Worm (Caenorhabditis elegans) whole organism, early embryonic: ENCODE results near the gene srx-112.

Experiments
- B0310.2 ChIP-seq: sonication (generic microtip); optimal IDR thresholded peaks from 2 replicates; lab custom pipeline; 2016; ENCODE audit warnings: mild to moderate bottlenecking, missing genetic modification characterization, missing compliant biosample characterization
- F13C5.2 ChIP-seq: sonication (generic microtip); optimal IDR thresholded peaks from 2 replicates; lab custom pipeline; 2017; ENCODE audit warnings: mild to moderate bottlenecking, missing genetic modification characterization, inconsistent platforms, missing compliant biosample characterization
- aly-1 ChIP-seq: sonication (generic microtip); optimal IDR thresholded peaks from 2 replicates; lab custom pipeline; 2016; ENCODE audit warnings: missing genetic modification characterization, missing compliant biosample characterization
- ama-1 ChIP-seq: fragments of 150-350 bp; optimal IDR thresholded peaks from 2 replicates; lab custom pipeline; 2014
- ceh-13 ChIP-seq: fragments of 200-800 bp; sonication (Bioruptor generic); optimal IDR thresholded peaks from 2 replicates; lab custom pipeline; 2018; ENCODE audit warnings: mild to moderate bottlenecking, missing genetic modification characterization, missing compliant biosample characterization
- ceh-36 ChIP-seq: sonication (generic microtip); optimal IDR thresholded peaks from 2 replicates; lab custom pipeline; 2016; ENCODE audit warnings: missing genetic modification characterization, inconsistent platforms, missing compliant biosample characterization
- ets-7 ChIP-seq: sonication (generic microtip); optimal IDR thresholded peaks from 2 replicates; lab custom pipeline; 2016; ENCODE audit warnings: missing genotype, missing genetic modification characterization, missing compliant biosample characterization
- flt-1 ChIP-seq: fragments of 200-800 bp; sonication (Bioruptor generic); IDR thresholded peaks from 2 replicates; pipeline ENCODE4 v1.3.6; 2022; ENCODE audit warnings: missing genetic modification characterization, missing compliant biosample characterization
- hmbx-1 ChIP-seq: sonication (generic microtip); optimal IDR thresholded peaks from 2 replicates; lab custom pipeline; 2016; ENCODE audit warnings: mild to moderate bottlenecking, missing genetic modification characterization, missing compliant biosample characterization
- hmg-4 ChIP-seq: fragments of 200-800 bp; sonication (Bioruptor generic); optimal IDR thresholded peaks from 2 replicates; lab custom pipeline; 2018; ENCODE audit warnings: mild to moderate bottlenecking, missing genetic modification characterization, missing compliant biosample characterization
- hnd-1 ChIP-seq: sonication (generic microtip); optimal IDR thresholded peaks from 2 replicates; lab custom pipeline; 2016; ENCODE audit warnings: missing genetic modification characterization, missing compliant biosample characterization
- pes-1 ChIP-seq: fragments of 200-800 bp; sonication (Bioruptor generic); IDR thresholded peaks from 2 replicates; pipeline ENCODE4 v1.3.6; 2022; ENCODE audit warnings: missing genetic modification reagents, missing genetic modification characterization, missing compliant biosample characterization
- scrt-1 ChIP-seq: fragments of 200-800 bp; sonication (Bioruptor generic); IDR thresholded peaks from 2 replicates; pipeline ENCODE4 v1.3.6; 2022; ENCODE audit warnings: missing genetic modification characterization, missing compliant biosample characterization
- sea-1 ChIP-seq: fragments of 200-800 bp; sonication (Bioruptor generic); conservative IDR thresholded peaks from 2 replicates; pipeline ENCODE4 v1.3.6; 2022; ENCODE audit warnings: missing genetic modification characterization, missing compliant biosample characterization
- tbx-11 ChIP-seq: fragments of 200-800 bp; sonication (Bioruptor generic); IDR thresholded peaks from 2 replicates; pipeline ENCODE4 v1.3.6; 2022; ENCODE audit warnings: missing genetic modification characterization, missing compliant biosample characterization
- tbx-37 ChIP-seq: fragments of 200-800 bp; sonication (Bioruptor generic); conservative IDR thresholded peaks from 2 replicates; pipeline ENCODE4 v1.3.6; 2022; ENCODE audit warnings: missing genetic modification reagents, missing genetic modification characterization, missing compliant biosample characterization
- tra-4 ChIP-seq: sonication (generic microtip); optimal IDR thresholded peaks from 2 replicates; lab custom pipeline; 2017; ENCODE audit warnings: missing genetic modification characterization, missing compliant biosample characterization

Gene srx-112

DNA sequence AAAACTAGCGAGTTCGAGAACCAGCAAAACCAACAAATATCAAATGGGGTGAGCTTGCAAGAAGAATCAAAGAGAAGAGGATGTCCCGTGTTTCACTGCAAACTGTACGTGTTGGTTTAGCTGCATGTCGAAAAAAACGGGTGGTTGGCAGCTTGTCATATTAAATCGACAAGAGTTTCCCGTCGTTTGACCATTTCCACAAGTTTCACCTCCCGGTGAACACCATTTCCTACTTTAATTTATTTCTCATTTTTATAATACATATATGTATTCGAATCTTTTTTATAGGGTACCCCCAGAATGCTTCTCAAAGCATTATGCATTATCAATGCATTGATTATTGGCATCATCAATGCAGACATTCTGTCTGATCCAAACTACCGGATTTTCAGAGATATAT, 30.9 kb upstream of the srx-112 start, which contains the start of gene Y8A9A.2:
Gene Y8A9A.2 (plus strand): TSS at position 301 of the 400 bp plus-strand sequence.
- TF ChIP-seq pes-1 (GFP tag; lab: Robert Waterston, UW) (no peak), ets-7 (no peak), scrt-1 (GFP tag; lab: Robert Waterston, UW) (no peak), flt-1 (GFP tag; lab: Robert Waterston, UW) (no peak), tbx-11 (GFP tag; lab: Robert Waterston, UW) (no peak), tra-4 (tag; lab: Kevin White, UChicago) (no peak), ceh-13 (GFP tag; lab: Kevin White, UChicago) (no peak), aly-1 (tag; lab: Kevin White, UChicago) (no peak), hnd-1 (no peak), B0310.2 (tag; lab: Kevin White, UChicago) (no peak), sea-1 (GFP tag; lab: Robert Waterston, UW) (no peak), hmbx-1 (no peak), ama-1 (lab: Kevin White, UChicago) (no peak)

DNA sequence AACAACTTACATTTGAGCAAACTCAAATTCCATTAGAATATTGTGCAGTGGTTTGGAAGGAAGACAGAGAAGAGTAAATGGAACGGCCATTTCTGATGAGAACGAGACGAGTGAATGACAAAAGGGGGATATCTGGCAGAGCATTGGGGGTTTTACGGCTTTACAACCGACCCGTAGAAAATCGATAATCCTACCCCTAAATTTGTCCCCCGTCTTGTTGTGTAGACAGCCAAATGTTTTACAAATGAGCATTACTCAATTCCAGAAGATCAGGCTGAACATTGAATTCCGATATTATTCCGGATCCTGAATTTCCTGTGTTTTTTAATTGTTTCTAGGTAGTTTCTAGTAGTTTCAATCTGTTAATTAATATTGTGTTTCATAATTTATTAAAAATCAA, 28.9 kb upstream of the srx-112 start, which contains the start of gene fbxb-99:
Gene fbxb-99 (minus strand): TSS at position 101 of the 400 bp plus-strand sequence.
- TF ChIP-seq tbx-37 (GFP tag; lab: Robert Waterston, UW) (no peak), ama-1 (lab: Kevin White, UChicago) (no peak), B0310.2 (tag; lab: Kevin White, UChicago) (no peak)

DNA sequence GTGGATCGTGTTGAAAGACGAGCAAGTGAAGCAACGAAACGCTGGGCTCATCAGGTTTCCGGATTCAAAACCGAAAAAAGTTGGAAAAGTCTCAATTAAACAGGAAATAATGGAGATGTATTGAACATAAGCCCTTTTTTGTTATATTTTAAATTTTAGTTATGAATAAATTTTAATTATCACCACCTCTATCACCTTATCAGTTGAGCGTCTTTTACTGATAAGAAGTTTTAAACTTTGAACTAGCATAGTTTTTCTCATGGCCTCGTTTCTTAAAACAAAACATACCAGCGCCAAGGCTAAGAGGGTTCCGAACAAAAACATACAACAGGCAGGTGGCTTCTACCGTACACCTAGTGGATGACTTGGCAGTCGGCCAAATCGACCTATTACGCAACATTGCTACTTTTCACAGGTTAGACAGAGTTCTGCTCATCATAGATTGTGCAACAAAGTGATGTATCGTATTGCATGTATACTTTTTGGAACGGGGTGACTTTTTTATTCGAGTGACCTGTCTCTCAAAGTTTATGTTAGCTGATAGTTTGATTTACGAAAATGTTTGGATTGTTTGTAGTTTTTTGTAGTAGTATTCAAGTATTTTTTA, 24.1 kb upstream of the srx-112 start:
- TF ChIP-seq scrt-1 (GFP tag; lab: Robert Waterston, UW) (no peak), aly-1 (tag; lab: Kevin White, UChicago) (no peak), F13C5.2 (no peak), ets-7 (no peak), pes-1 (GFP tag; lab: Robert Waterston, UW) (no peak), sea-1 (GFP tag; lab: Robert Waterston, UW) (no peak), hmbx-1 (no peak), tbx-11 (GFP tag; lab: Robert Waterston, UW) (no peak), ceh-36 (tag; lab: Kevin White, UChicago) (no peak), hmg-4 (GFP tag; lab: Kevin White, UChicago) (no peak), hnd-1 (no peak), ceh-13 (GFP tag; lab: Kevin White, UChicago) (no peak), ama-1 (lab: Kevin White, UChicago) (no peak), tra-4 (tag; lab: Kevin White, UChicago) (no peak), tbx-37 (GFP tag; lab: Robert Waterston, UW) (no peak)

DNA sequence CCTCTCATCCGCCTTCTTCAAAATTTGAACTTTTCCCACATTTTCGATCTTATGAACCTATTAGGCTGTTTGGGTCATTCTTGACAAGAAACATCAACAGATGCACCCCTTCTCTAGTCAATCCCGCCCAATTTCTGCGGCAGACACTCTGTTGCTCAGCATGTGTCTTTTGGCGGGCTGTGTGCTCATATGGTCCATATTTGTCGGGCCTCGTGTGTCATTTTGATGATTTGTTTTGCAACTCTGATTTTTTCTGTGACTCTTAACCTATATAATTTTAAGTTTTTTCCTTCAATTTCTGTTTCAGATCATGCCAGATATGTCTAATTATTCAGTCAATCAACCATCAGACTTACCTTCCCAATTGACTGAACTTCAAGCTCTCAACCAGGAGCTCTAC, 22.8 kb upstream of the srx-112 start, which contains the start of gene T24E12.13:
Gene T24E12.13 (plus strand): TSS at position 301 of the 400 bp plus-strand sequence.
- TF ChIP-seq ets-7: no peak
- no peak for TF ChIP-seq pes-1 (GFP tag; lab: Robert Waterston, UW)
- no peak for TF ChIP-seq B0310.2 (tag; lab: Kevin White, UChicago)
- no peak for TF ChIP-seq sea-1 (GFP tag; lab: Robert Waterston, UW)
- no peak for TF ChIP-seq ceh-13 (GFP tag; lab: Kevin White, UChicago)
- no peak for TF ChIP-seq scrt-1 (GFP tag; lab: Robert Waterston, UW)
- no peak for TF ChIP-seq hmbx-1
- TF ChIP-seq hnd-1: no peak

DNA sequence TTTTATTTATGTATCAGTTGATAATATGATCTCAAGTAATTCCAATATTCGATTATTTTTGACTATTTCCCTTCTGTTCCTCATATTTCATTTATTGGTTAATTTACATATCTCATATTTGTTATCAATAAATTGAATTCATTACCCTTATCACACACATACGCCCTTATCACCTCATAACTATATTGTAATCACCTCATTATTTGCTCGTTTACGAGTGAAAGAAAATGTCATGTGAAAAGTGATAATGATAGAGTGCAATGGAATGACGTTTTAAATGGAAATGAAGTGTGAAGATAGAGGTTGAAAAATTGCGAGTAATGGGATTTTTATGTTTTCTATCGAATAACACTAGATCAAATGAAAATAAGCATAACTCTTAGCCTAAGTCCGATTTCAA, 22.2 kb upstream of the srx-112 start:
- TF ChIP-seq scrt-1 (GFP tag; lab: Robert Waterston, UW): no peak

DNA sequence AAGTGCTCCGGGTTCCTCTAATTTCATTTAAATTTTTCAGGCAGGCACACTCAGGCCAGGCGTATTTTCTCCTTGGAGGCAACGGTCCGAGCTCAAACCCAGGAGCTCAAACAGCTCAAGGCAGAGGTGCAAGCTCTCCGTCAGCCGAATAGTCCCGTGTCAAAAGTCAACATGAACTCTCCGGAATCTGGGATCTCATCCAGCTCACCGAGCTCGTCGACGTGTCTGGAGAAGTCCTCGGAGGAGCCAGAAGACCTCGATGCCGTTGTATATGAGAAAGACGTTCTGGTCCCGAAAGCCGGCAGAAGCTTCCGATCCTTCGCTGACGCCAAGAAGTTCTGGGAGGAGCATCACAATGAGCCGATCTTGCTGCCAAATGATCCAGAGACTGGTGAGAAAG, 21.4 kb upstream of the srx-112 start:
- TF ChIP-seq tbx-37 (GFP tag; lab: Robert Waterston, UW) (no peak), hmbx-1 (no peak), sea-1 (GFP tag; lab: Robert Waterston, UW) (no peak), ceh-36 (tag; lab: Kevin White, UChicago) (no peak)

DNA sequence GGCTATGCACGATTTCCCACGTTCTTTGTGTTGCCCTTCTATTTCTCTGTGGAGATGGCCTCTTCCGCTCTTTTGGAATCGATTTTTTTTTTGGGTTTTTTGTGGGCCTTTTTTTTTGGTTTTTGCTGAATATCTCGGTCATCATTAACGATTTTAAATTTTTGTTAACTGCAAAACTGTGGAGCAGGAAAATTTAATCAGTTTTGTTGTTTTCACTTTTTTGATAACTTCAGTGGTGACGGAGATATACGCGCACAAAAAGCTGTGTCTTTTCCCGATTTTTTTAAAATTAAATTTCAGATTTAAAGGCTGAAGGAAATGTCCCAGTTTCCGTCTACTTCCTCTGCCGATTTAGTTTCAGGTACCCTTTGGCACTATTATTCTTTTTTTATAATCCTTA, 20.9 kb upstream of the srx-112 start, which contains the start of gene T24E12.1:
Gene T24E12.1 (plus strand): TSS at position 301 of the 400 bp plus-strand sequence.
- no peak for TF ChIP-seq sea-1 (GFP tag; lab: Robert Waterston, UW)
- no peak for TF ChIP-seq pes-1 (GFP tag; lab: Robert Waterston, UW)
- no peak for TF ChIP-seq tbx-11 (GFP tag; lab: Robert Waterston, UW)
- TF ChIP-seq ets-7: no peak
- TF ChIP-seq hmbx-1: no peak
- TF ChIP-seq hmg-4 (GFP tag; lab: Kevin White, UChicago): no peak
- no peak for TF ChIP-seq ama-1 (lab: Kevin White, UChicago)
- no peak for TF ChIP-seq F13C5.2

DNA sequence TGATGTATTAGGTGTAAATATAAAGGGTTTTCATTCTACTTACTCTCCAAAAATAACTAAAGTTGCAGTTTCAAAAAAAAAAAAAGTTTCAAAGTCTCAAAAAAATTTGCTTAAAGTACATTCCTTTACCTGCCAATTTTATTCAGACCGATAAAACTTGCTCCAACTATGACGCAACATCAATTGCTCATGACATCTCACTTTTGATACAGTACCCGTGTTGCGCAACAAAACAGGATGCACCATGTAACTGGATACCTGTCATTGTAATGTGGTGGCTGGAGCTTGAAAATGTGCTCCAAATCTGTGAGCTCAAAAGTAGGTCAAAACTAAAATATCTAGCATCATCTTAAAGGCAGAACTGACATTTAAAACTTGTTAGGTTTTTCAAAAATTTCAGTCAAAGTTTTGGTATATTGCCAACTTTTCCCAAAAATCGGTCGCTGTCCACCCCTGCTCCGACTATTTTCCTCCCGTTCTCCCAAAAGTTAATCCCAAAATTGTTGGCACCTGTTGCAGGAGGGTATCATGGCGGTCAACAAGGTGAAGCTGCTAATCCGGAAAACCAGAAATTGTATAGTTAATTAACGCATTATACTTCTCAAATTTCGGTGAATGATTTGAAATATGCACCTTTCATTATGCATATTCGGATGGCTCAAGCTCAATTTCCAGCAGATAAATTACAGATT, 18.1 kb upstream of the srx-112 start, which contains the start of gene T24E12.2:
Gene T24E12.2 (plus strand): TSS at position 642 of the 692 bp plus-strand sequence.
- TF ChIP-seq sea-1 (GFP tag; lab: Robert Waterston, UW) (no peak), ceh-36 (tag; lab: Kevin White, UChicago) (no peak), ceh-13 (GFP tag; lab: Kevin White, UChicago) (no peak), F13C5.2 (no peak), ama-1 (lab: Kevin White, UChicago) (no peak), hmg-4 (GFP tag; lab: Kevin White, UChicago) (no peak), tbx-37 (GFP tag; lab: Robert Waterston, UW) (no peak), ets-7 (no peak), hmbx-1 (no peak), aly-1 (tag; lab: Kevin White, UChicago) (no peak), pes-1 (GFP tag; lab: Robert Waterston, UW) (no peak), flt-1 (GFP tag; lab: Robert Waterston, UW) (no peak), scrt-1 (GFP tag; lab: Robert Waterston, UW) (no peak), hnd-1 (no peak), tra-4 (tag; lab: Kevin White, UChicago) (no peak), tbx-11 (GFP tag; lab: Robert Waterston, UW) (no peak), B0310.2 (tag; lab: Kevin White, UChicago) (no peak)
